Fruit fly (Drosophila melanogaster) whole organism, embryonic: ENCODE measurements around the gene TH1.

Experiments used
- BEAF-32 ChIP-seq: fragments of 200-800 bp; sonication (Bioruptor generic); optimal IDR thresholded peaks from 3 replicates; lab custom pipeline; 2017; ENCODE audit warnings: missing biosample characterization, missing genetic modification characterization, mild to moderate bottlenecking, moderate library complexity, missing genetic modification reagents
- Bteb2 ChIP-seq: fragments of 200-800 bp; sonication (Bioruptor generic); optimal IDR thresholded peaks from 2 replicates; lab custom pipeline; 2016; ENCODE audit warnings: missing biosample characterization, missing genetic modification characterization
- CG10543 ChIP-seq: fragments of 200-800 bp; sonication (Bioruptor generic); optimal IDR thresholded peaks from 3 replicates; lab custom pipeline; 2017; ENCODE audit warnings: missing biosample characterization, mild to moderate bottlenecking, missing genetic modification characterization, moderate library complexity
- CG10565 ChIP-seq: fragments of 200-800 bp; sonication (Bioruptor generic); optimal IDR thresholded peaks from 3 replicates; lab custom pipeline; 2016; ENCODE audit warnings: missing biosample characterization, mild to moderate bottlenecking, missing genetic modification characterization
- CG11398 ChIP-seq: fragments of 200-800 bp; sonication (Bioruptor generic); optimal IDR thresholded peaks from 2 replicates; lab custom pipeline; 2016; ENCODE audit warnings: missing biosample characterization, missing genetic modification characterization
- CG12391 ChIP-seq: fragments of 200-800 bp; sonication (Bioruptor generic); optimal IDR thresholded peaks from 3 replicates; lab custom pipeline; 2018; ENCODE audit warnings: missing biosample characterization, mild to moderate bottlenecking, missing genetic modification characterization, moderate library complexity
- CG13775 ChIP-seq: fragments of 200-800 bp; sonication (Bioruptor generic); optimal IDR thresholded peaks from 3 replicates; lab custom pipeline; 2017; ENCODE audit warnings: missing biosample characterization, mild to moderate bottlenecking, missing genetic modification characterization
- CG14014 ChIP-seq: fragments of 200-800 bp; sonication (Bioruptor generic); IDR thresholded peaks from 2 replicates; pipeline ENCODE4 v1.3.6; 2022; ENCODE audit warnings: missing biosample characterization, missing genetic modification characterization
- CG1603 ChIP-seq: fragments of 200-800 bp; sonication (Bioruptor generic); optimal IDR thresholded peaks from 2 replicates; lab custom pipeline; 2019; ENCODE audit warnings: missing biosample characterization, mild to moderate bottlenecking, missing genetic modification characterization, moderate library complexity
- CG17361 ChIP-seq: fragments of 200-800 bp; sonication (Bioruptor generic); IDR thresholded peaks from 3 replicates; pipeline ENCODE4 v1.3.6; 2022; ENCODE audit warnings: missing biosample characterization, missing genetic modification characterization
- CG1792 ChIP-seq: fragments of 200-800 bp; sonication (Bioruptor generic); optimal IDR thresholded peaks from 2 replicates; lab custom pipeline; 2016; ENCODE audit warnings: missing biosample characterization, missing genetic modification characterization
- CG18599 ChIP-seq: fragments of 200-800 bp; sonication (Bioruptor generic); optimal IDR thresholded peaks from 3 replicates; lab custom pipeline; 2017; ENCODE audit warnings: missing biosample characterization, missing genetic modification characterization, mild to moderate bottlenecking, moderate library complexity, missing genetic modification reagents
- CG34376 ChIP-seq: fragments of 200-800 bp; sonication (Bioruptor generic); optimal IDR thresholded peaks from 2 replicates; lab custom pipeline; 2018; ENCODE audit warnings: missing biosample characterization, mild to moderate bottlenecking, missing genetic modification characterization
- CG6175 ChIP-seq: fragments of 200-800 bp; sonication (Bioruptor generic); IDR thresholded peaks from 3 replicates; pipeline ENCODE4 v1.3.6; 2022; ENCODE audit warnings: missing biosample characterization, missing genetic modification characterization
- CG8765 ChIP-seq: fragments of 200-800 bp; sonication (Bioruptor generic); IDR thresholded peaks from 2 replicates; pipeline ENCODE4 v1.3.6; 2022; ENCODE audit warnings: missing biosample characterization, missing genetic modification characterization
- CG8944 ChIP-seq: fragments of 200-800 bp; sonication (Bioruptor generic); optimal IDR thresholded peaks from 3 replicates; lab custom pipeline; 2016; ENCODE audit warnings: missing biosample characterization, missing genetic modification characterization
- CHES-1-like ChIP-seq: fragments of 200-800 bp; sonication (Bioruptor generic); optimal IDR thresholded peaks from 2 replicates; lab custom pipeline; 2016; ENCODE audit warnings: missing biosample characterization, missing genetic modification characterization
- CkIIα-i1 ChIP-seq: fragments of 200-800 bp; sonication (Bioruptor generic); IDR thresholded peaks from 2 replicates; pipeline ENCODE4 v1.3.6; 2022; ENCODE audit warnings: missing biosample characterization, missing genetic modification characterization
- CrebB ChIP-seq: fragments of 200-800 bp; sonication (Bioruptor generic); optimal IDR thresholded peaks from 3 replicates; lab custom pipeline; 2018; ENCODE audit warnings: missing biosample characterization, mild to moderate bottlenecking, missing genetic modification characterization
- H15 ChIP-seq: fragments of 200-800 bp; sonication (Bioruptor generic); IDR thresholded peaks from 3 replicates; pipeline ENCODE4 v1.3.6; 2022; ENCODE audit warnings: missing biosample characterization, missing genetic modification characterization
- HLH3B ChIP-seq: fragments of 200-800 bp; sonication (Bioruptor generic); IDR thresholded peaks from 2 replicates; pipeline ENCODE4 v1.3.6; 2022; ENCODE audit warnings: missing biosample characterization, missing genetic modification characterization
- HLH54F ChIP-seq: fragments of 200-800 bp; sonication (Bioruptor generic); optimal IDR thresholded peaks from 3 replicates; lab custom pipeline; 2016; ENCODE audit warnings: missing biosample characterization, missing genetic modification characterization
- Hand ChIP-seq: fragments of 200-800 bp; sonication (Bioruptor generic); optimal IDR thresholded peaks from 2 replicates; lab custom pipeline; 2017; ENCODE audit warnings: mild to moderate bottlenecking, missing biosample characterization, missing genetic modification reagents, missing genetic modification characterization
- Hmr ChIP-seq: fragments of 200-800 bp; sonication (Bioruptor generic); optimal IDR thresholded peaks from 3 replicates; lab custom pipeline; 2017; ENCODE audit warnings: mild to moderate bottlenecking, missing biosample characterization, missing genetic modification reagents, missing genetic modification characterization
- Hr51 ChIP-seq, 2 experiments: fragments of 200-800 bp; sonication (Bioruptor generic); optimal IDR thresholded peaks; 2 replicates in 1 of 2; 3 replicates in 1 of 2; lab custom pipeline; 2016 to 2018; ENCODE audit warnings: missing biosample characterization in 2 of 2, missing genetic modification characterization in 2 of 2, mild to moderate bottlenecking in 1 of 2, moderate library complexity in 1 of 2
- Jarid2 ChIP-seq: fragments of 200-800 bp; sonication (Bioruptor generic); optimal IDR thresholded peaks from 3 replicates; lab custom pipeline; 2017; ENCODE audit warnings: mild to moderate bottlenecking, missing biosample characterization, missing genetic modification reagents, missing genetic modification characterization
- Lhr ChIP-seq: fragments of 200-800 bp; sonication (Bioruptor generic); optimal IDR thresholded peaks from 3 replicates; lab custom pipeline; 2017; ENCODE audit warnings: mild to moderate bottlenecking, missing biosample characterization, missing genetic modification reagents, missing genetic modification characterization
- NFAT ChIP-seq: fragments of 200-800 bp; sonication (Bioruptor generic); IDR thresholded peaks from 2 replicates; pipeline ENCODE4 v1.3.6; 2022; ENCODE audit warnings: missing biosample characterization, missing genetic modification characterization
- Stat92E ChIP-seq, 3 experiments: fragments of >200 bp in 2 of 3; fragments of 200-800 bp in 1 of 3; sonication (Bioruptor generic) in 1 of 3; optimal IDR thresholded peaks; 2 replicates each; lab custom pipeline; 2017 to 2019; ENCODE audit warnings: missing biosample characterization in 3 of 3, missing genetic modification characterization in 3 of 3, mild to moderate bottlenecking in 1 of 3, moderate library complexity in 1 of 3
- Xrp1 ChIP-seq: fragments of 200-800 bp; sonication (Bioruptor generic); IDR thresholded peaks from 2 replicates; pipeline ENCODE4 v1.3.6; 2022; ENCODE audit warnings: missing biosample characterization, missing genetic modification characterization
- bsh ChIP-seq, 2 experiments: fragments of 200-800 bp; sonication (Bioruptor generic); optimal IDR thresholded peaks; 2 replicates each; lab custom pipeline; 2017 to 2018; ENCODE audit warnings: mild to moderate bottlenecking in 2 of 2, missing biosample characterization in 2 of 2, missing genetic modification characterization in 2 of 2, moderate library complexity in 1 of 2
- btn ChIP-seq: fragments of 200-800 bp; sonication (Bioruptor generic); optimal IDR thresholded peaks from 2 replicates; lab custom pipeline; 2016; ENCODE audit warnings: missing biosample characterization, missing genetic modification characterization
- chinmo ChIP-seq: fragments of 200-800 bp; sonication (Bioruptor generic); IDR thresholded peaks from 4 replicates; pipeline ENCODE4 v1.3.6; 2022; ENCODE audit warnings: missing biosample characterization, missing genetic modification characterization; ENCODE audit not compliant: partially characterized antibody
- crp ChIP-seq, 2 experiments: fragments of 200-800 bp; sonication (Bioruptor generic); optimal IDR thresholded peaks; 2 replicates in 1 of 2; 3 replicates in 1 of 2; lab custom pipeline; 2017; ENCODE audit warnings: missing biosample characterization in 2 of 2, missing genetic modification characterization in 2 of 2, mild to moderate bottlenecking in 1 of 2, moderate library complexity in 1 of 2
- dm ChIP-seq: fragments of 200-800 bp; sonication (Bioruptor generic); optimal IDR thresholded peaks from 3 replicates; lab custom pipeline; 2016; ENCODE audit warnings: missing biosample characterization, missing genetic modification characterization
- fu2 ChIP-seq: fragments of 200-800 bp; sonication (Bioruptor generic); optimal IDR thresholded peaks from 2 replicates; lab custom pipeline; 2016; ENCODE audit warnings: missing biosample characterization, missing genetic modification characterization
- grn ChIP-seq: fragments of 200-800 bp; sonication (Bioruptor generic); optimal IDR thresholded peaks from 3 replicates; lab custom pipeline; 2017; ENCODE audit warnings: missing biosample characterization, missing genetic modification characterization
- peb ChIP-seq: fragments of 200-800 bp; sonication (Bioruptor generic); IDR thresholded peaks from 2 replicates; pipeline ENCODE4 v1.3.6; 2022; ENCODE audit warnings: missing biosample characterization, missing genetic modification characterization
- phol ChIP-seq: fragments of 200-800 bp; sonication (Bioruptor generic); optimal IDR thresholded peaks from 3 replicates; lab custom pipeline; 2018; ENCODE audit warnings: missing biosample characterization, mild to moderate bottlenecking, missing genetic modification characterization, moderate library complexity
- psq ChIP-seq: fragments of 200-800 bp; sonication (Bioruptor generic); optimal IDR thresholded peaks from 2 replicates; lab custom pipeline; 2017; ENCODE audit warnings: missing biosample characterization, missing genetic modification characterization
- pum ChIP-seq: fragments of 200-800 bp; sonication (Bioruptor generic); optimal IDR thresholded peaks from 2 replicates; lab custom pipeline; 2016; ENCODE audit warnings: missing biosample characterization, missing genetic modification characterization
- row ChIP-seq: fragments of 200-800 bp; sonication (Bioruptor generic); IDR thresholded peaks from 3 replicates; pipeline ENCODE4 v1.3.6; 2022; ENCODE audit warnings: missing biosample characterization, missing genetic modification characterization
- scrt ChIP-seq: fragments of 200-800 bp; sonication (Bioruptor generic); optimal IDR thresholded peaks from 2 replicates; lab custom pipeline; 2018; ENCODE audit warnings: missing biosample characterization, mild to moderate bottlenecking, missing genetic modification characterization, moderate library complexity
- sisA ChIP-seq: fragments of 200-800 bp; sonication (Bioruptor generic); IDR thresholded peaks from 2 replicates; pipeline ENCODE4 v1.3.6; 2022; ENCODE audit warnings: missing biosample characterization, missing genetic modification characterization
- sob ChIP-seq: fragments of 200-800 bp; sonication (Bioruptor generic); IDR thresholded peaks from 2 replicates; pipeline ENCODE4 v1.3.6; 2022; ENCODE audit warnings: missing biosample characterization, missing genetic modification characterization
- tll ChIP-seq, 2 experiments: fragments of 200-800 bp in 1 of 2; fragments of >200 bp in 1 of 2; sonication (Bioruptor generic) in 1 of 2; optimal IDR thresholded peaks; 2 replicates each; lab custom pipeline; 2017 to 2019; ENCODE audit warnings: missing biosample characterization in 2 of 2, missing genetic modification characterization in 2 of 2, mild to moderate bottlenecking in 1 of 2, moderate library complexity in 1 of 2
- trem ChIP-seq: fragments of 200-800 bp; optimal IDR thresholded peaks from 3 replicates; lab custom pipeline; 2019; ENCODE audit warnings: missing biosample characterization, mild to moderate bottlenecking, missing genetic modification characterization, moderate library complexity
- vfl ChIP-seq: fragments of 200-800 bp; sonication (Bioruptor generic); optimal IDR thresholded peaks from 2 replicates; lab custom pipeline; 2016; ENCODE audit warnings: missing biosample characterization, missing genetic modification characterization
- zf30C ChIP-seq: fragments of 200-800 bp; sonication (Bioruptor generic); optimal IDR thresholded peaks from 3 replicates; lab custom pipeline; 2018; ENCODE audit warnings: missing biosample characterization, mild to moderate bottlenecking, missing genetic modification characterization

TH1 gene

dm6 chrX:16428476-16428875 is 37.2 kb upstream of the TH1 start (continued):
- no peak for TF ChIP-seq tll (GFP tag; optimal IDR thresholded peaks at IDR 0.05; lab: Kevin White, UChicago)
- no peak for TF ChIP-seq CG34376
- TF ChIP-seq CG11398 = no peak
- no peak for TF ChIP-seq vfl (GFP tag; lab: Kevin White, UChicago)
- TF ChIP-seq CG13775 (GFP tag; lab: Kevin White, UChicago) = no peak
- TF ChIP-seq chinmo (GFP tag; lab: Robert Waterston, UW) = 0 out of 4 replicates have a peak, but pooled peaks have one; percentile 35
- no peak for TF ChIP-seq CG10565 (GFP tag; lab: Kevin White, UChicago)
- no peak for TF ChIP-seq psq

- TF ChIP-seq Bteb2 (no peak), phol (peak; percentile 22), sisA (GFP tag; lab: Robert Waterston, UW) (no peak), Xrp1 (GFP tag; lab: Robert Waterston, UW) (0 out of 2 replicates have a peak, but pooled peaks have one; percentile 10), CkIIα-i1 (GFP tag; lab: Robert Waterston, UW) (no peak), fu2 (GFP tag; lab: Kevin White, UChicago) (no peak), CG8765 (GFP tag; lab: Robert Waterston, UW) (no peak), CG12391 (tag; lab: Kevin White, UChicago) (peak; percentile 51), zf30C (GFP tag; lab: Kevin White, UChicago) (no peak), CG8944 (GFP tag; lab: Kevin White, UChicago) (no peak), trem (no peak), row (GFP tag; lab: Robert Waterston, UW) (peak; percentile 75), HLH54F (GFP tag; lab: Kevin White, UChicago) (no peak), dm (no peak), scrt (GFP tag; lab: Kevin White, UChicago) (no peak), Jarid2 (GFP tag; lab: Kevin White, UChicago) (no peak), peb (no peak), Hmr (GFP tag; lab: Kevin White, UChicago) (no peak), Stat92E (GFP tag; optimal IDR thresholded peaks at IDR 0.05; lab: Kevin White, UChicago) (no peak), CrebB (tag; lab: Kevin White, UChicago) (no peak), CG1603 (tag; lab: Kevin White, UChicago) (no peak), pum (GFP tag; lab: Kevin White, UChicago) (no peak), CG17361 (GFP tag; lab: Robert Waterston, UW) (no peak), bsh (GFP tag; optimal IDR thresholded peaks at IDR 0.05; lab: Kevin White, UChicago) (no peak), btn (GFP tag; lab: Kevin White, UChicago) (no peak), CG1792 (GFP tag; lab: Kevin White, UChicago) (no peak), CG6175 (GFP tag; lab: Robert Waterston, UW) (no peak), sob (GFP tag; lab: Robert Waterston, UW) (no peak), CG14014 (GFP tag; lab: Robert Waterston, UW) (no peak), NFAT (GFP tag; lab: Robert Waterston, UW) (no peak), CHES-1-like (GFP tag; lab: Kevin White, UChicago) (no peak), Hand (GFP tag; lab: Kevin White, UChicago) (no peak), crp (GFP tag; optimal IDR thresholded peaks at IDR 0.05; lab: Kevin White, UChicago) (no peak), BEAF-32 (GFP tag; lab: Kevin White, UChicago) (no peak), CG18599 (no peak), grn (GFP tag; lab: Kevin White, UChicago) (no peak), H15 (GFP tag; lab: Robert Waterston, UW) (no peak), Hr51 (GFP tag; optimal IDR thresholded peaks at IDR 0.05; lab: Kevin White, UChicago) (no peak), HLH3B (no peak), CG10543 (GFP tag; lab: Kevin White, UChicago) (no peak), Lhr (GFP tag; lab: Kevin White, UChicago) (no peak)
These were observed 36.7 kb upstream of the TH1 start for dm6 chrX:16427786-16428400.
